Worm (Caenorhabditis elegans) whole organism, L3 larva: Measurements from ENCODE around the gene Y116F11A.6.

Experiments
- ZK546.5 ChIP-seq: sonication (generic microtip); optimal IDR thresholded peaks from 2 replicates; lab custom pipeline; 2017; ENCODE audit warnings: missing biosample characterization, missing genetic modification characterization
- ama-1 ChIP-seq: fragments of 150-350 bp; optimal IDR thresholded peaks from 2 replicates; lab custom pipeline; 2018
- elt-2 ChIP-seq: sonication (generic microtip); optimal IDR thresholded peaks from 2 replicates; lab custom pipeline; 2016; ENCODE audit warnings: missing genetic modification reagents, mild to moderate bottlenecking, missing genetic modification characterization, missing compliant biosample characterization

ce11 chrV:19743305-19743704 is 24.0 kb downstream of the Y116F11A.6 start, which contains the start of gene W04E12.4:
- TF ChIP-seq ama-1 (no peak), ZK546.5 (no peak), elt-2 (tag; lab: Kevin White, UChicago) (no peak)
